Fruit fly (Drosophila melanogaster) whole organism, adult: Measurements from ENCODE around the gene me31B.

ENCODE experiments used
- CG11617 ChIP-seq: fragments of 200-800 bp; sonication (Bioruptor generic); optimal IDR thresholded peaks from 2 replicates; lab custom pipeline; 2017; ENCODE audit warnings: mild to moderate bottlenecking, missing biosample characterization, missing genetic modification reagents, missing genetic modification characterization
- CG12768 ChIP-seq: fragments of 200-800 bp; sonication (Bioruptor generic); optimal IDR thresholded peaks from 2 replicates; lab custom pipeline; 2017; ENCODE audit warnings: missing biosample characterization, missing genetic modification characterization, mild to moderate bottlenecking, moderate library complexity, missing genetic modification reagents
- CG14711 ChIP-seq: fragments of 200-800 bp; sonication (Bioruptor generic); optimal IDR thresholded peaks from 2 replicates; lab custom pipeline; 2018; ENCODE audit warnings: missing biosample characterization, mild to moderate bottlenecking, missing genetic modification characterization, moderate library complexity
- CG1620 ChIP-seq: fragments of 200-800 bp; sonication (Bioruptor generic); optimal IDR thresholded peaks from 2 replicates; lab custom pipeline; 2016; ENCODE audit warnings: missing biosample characterization, missing genetic modification characterization
- CG33017 ChIP-seq: fragments of 200-800 bp; sonication (Bioruptor generic); optimal IDR thresholded peaks from 2 replicates; lab custom pipeline; 2018; ENCODE audit warnings: missing biosample characterization, mild to moderate bottlenecking, missing genetic modification characterization, moderate library complexity
- CG5204 ChIP-seq: fragments of 200-800 bp; sonication (Bioruptor generic); optimal IDR thresholded peaks from 2 replicates; lab custom pipeline; 2016; ENCODE audit warnings: missing biosample characterization, missing genetic modification characterization
- CG7045 ChIP-seq: fragments of 200-800 bp; sonication (Bioruptor generic); optimal IDR thresholded peaks from 2 replicates; lab custom pipeline; 2017; ENCODE audit warnings: missing biosample characterization, mild to moderate bottlenecking, missing genetic modification characterization
- CG7101 ChIP-seq: fragments of 200-800 bp; sonication (Bioruptor generic); optimal IDR thresholded peaks from 2 replicates; lab custom pipeline; 2018; ENCODE audit warnings: missing biosample characterization, mild to moderate bottlenecking, missing genetic modification characterization, moderate library complexity
- Clk ChIP-seq: fragments of 200-800 bp; sonication (Bioruptor generic); optimal IDR thresholded peaks from 2 replicates; lab custom pipeline; 2017; ENCODE audit warnings: missing biosample characterization, missing genetic modification characterization
- Crg-1 ChIP-seq: fragments of 200-800 bp; sonication (Bioruptor generic); optimal IDR thresholded peaks from 2 replicates; lab custom pipeline; 2016; ENCODE audit warnings: missing biosample characterization, missing genetic modification characterization
- Hr96 ChIP-seq: fragments of 200-800 bp; sonication (Bioruptor generic); optimal IDR thresholded peaks from 2 replicates; lab custom pipeline; 2016; ENCODE audit warnings: missing biosample characterization, missing genetic modification characterization
- Mnt ChIP-seq: fragments of 200-800 bp; sonication (Bioruptor generic); optimal IDR thresholded peaks from 2 replicates; lab custom pipeline; 2016; ENCODE audit warnings: missing biosample characterization, mild to moderate bottlenecking, missing genetic modification characterization
- bab1 ChIP-seq: fragments of 200-800 bp; sonication (Bioruptor generic); optimal IDR thresholded peaks from 3 replicates; lab custom pipeline; 2019; ENCODE audit warnings: missing biosample characterization, mild to moderate bottlenecking, missing genetic modification characterization, moderate library complexity
- cic ChIP-seq: fragments of 200-800 bp; sonication (Bioruptor generic); optimal IDR thresholded peaks from 2 replicates; lab custom pipeline; 2017; ENCODE audit warnings: missing biosample characterization, mild to moderate bottlenecking, missing genetic modification characterization, moderate library complexity
- cnc ChIP-seq, 2 experiments: fragments of >200 bp; optimal IDR thresholded peaks; 2 replicates each; lab custom pipeline; 2017
- kay ChIP-seq: fragments of 200-800 bp; sonication (Bioruptor generic); peaks from one replicate; lab custom pipeline; 2016; ENCODE audit warnings: missing biosample characterization, missing genetic modification characterization, borderline replicate concordance
- ovo ChIP-seq: fragments of 200-800 bp; sonication (Bioruptor generic); optimal IDR thresholded peaks from 2 replicates; lab custom pipeline; 2016; ENCODE audit warnings: missing biosample characterization, missing genetic modification characterization
- pad ChIP-seq: fragments of 200-800 bp; sonication (Bioruptor generic); optimal IDR thresholded peaks from 3 replicates; lab custom pipeline; 2017; ENCODE audit warnings: missing biosample characterization, missing genetic modification characterization, mild to moderate bottlenecking, moderate library complexity, missing genetic modification reagents
- tj ChIP-seq: fragments of 200-800 bp; sonication (Bioruptor generic); optimal IDR thresholded peaks from 3 replicates; lab custom pipeline; 2017; ENCODE audit warnings: missing biosample characterization, mild to moderate bottlenecking, missing genetic modification characterization, moderate library complexity
- toe ChIP-seq: fragments of 200-800 bp; sonication (Bioruptor generic); optimal IDR thresholded peaks from 2 replicates; lab custom pipeline; 2016; ENCODE audit warnings: missing biosample characterization, missing genetic modification characterization

Gene me31B

DNA sequence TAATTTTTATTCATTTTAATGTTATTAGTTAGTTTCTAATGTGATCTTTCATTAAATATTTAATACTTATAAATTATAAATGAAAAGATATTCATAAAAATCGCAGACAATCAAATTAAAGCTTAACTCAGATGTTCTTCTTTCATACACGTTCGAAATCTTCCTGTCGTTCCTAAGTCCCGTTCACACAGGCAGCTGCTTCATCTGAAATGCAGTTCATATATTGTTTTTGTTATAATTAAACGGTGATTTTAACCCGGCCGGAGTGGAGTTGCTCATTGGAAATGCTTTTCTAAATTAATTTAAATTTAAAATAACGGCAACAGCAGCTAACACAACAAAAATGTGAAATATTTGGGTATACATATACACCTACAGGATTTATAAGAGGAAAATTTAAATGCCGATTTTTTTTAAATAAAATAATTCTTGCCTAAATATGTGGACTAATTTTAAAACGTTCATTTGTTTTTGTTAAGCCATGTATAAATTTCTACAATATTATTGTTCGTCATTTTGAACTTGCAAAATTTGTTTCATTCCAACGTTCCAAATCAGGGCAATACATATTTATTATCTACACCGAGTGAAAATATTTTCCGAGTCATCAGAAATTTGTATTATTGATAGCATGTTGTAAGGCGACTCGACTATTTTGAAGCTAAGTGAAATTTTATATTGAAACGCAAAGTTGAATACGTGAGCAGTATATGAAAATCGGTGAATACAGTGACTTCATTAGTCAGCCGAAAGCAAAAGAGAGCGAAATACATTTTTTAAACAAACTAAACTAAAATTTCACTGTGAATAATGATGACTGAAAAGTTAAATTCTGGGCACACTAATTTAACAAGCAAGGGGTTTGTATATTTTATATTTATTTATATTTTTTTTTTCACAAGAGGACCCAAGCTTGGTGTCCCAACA is at the start of gene me31B:
Gene me31B (plus strand): TSS at position 616 of the 927 bp plus-strand sequence.
- TF ChIP-seq tj (peak; percentile 30), CG5204 (no peak), CG1620 (GFP tag; lab: Kevin White, UChicago) (no peak), CG14711 (no peak), bab1 (GFP tag; lab: Kevin White, UChicago) (no peak), ovo (GFP tag; lab: Kevin White, UChicago) (no peak), cic (GFP tag; lab: Kevin White, UChicago) (no peak), pad (GFP tag; lab: Kevin White, UChicago) (no peak), toe (no peak), kay (GFP tag; lab: Kevin White, UChicago) (peak; percentile 70), CG12768 (GFP tag; lab: Kevin White, UChicago) (no peak), CG7045 (GFP tag; lab: Kevin White, UChicago) (no peak), CG11617 (no peak), Mnt (GFP tag; lab: Kevin White, UChicago) (no peak), CG33017 (no peak), CG7101 (tag; lab: Kevin White, UChicago) (no peak)

DNA sequence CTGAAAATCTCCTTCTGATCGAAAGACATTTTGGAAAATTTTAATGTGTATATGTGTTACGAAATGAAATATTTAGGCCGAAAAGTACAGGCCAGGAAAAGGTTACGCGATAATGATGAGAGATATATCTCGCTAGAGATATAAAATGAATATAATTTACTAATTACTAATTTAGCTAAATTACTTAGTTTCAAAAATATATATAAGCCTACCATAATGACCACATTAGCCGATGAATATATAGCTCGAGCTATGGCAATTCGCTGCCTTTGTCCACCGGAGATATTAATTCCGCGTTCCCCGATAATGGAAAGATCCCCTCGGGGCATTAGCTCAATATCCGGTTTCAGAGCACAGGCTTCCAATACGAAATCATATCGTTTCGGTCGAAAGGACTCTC is 47.7 kb upstream of the me31B start, which contains the start of gene Fum4:
Gene Fum4 (minus strand): TSS at position 101 of the 400 bp plus-strand sequence.
- TF ChIP-seq CG12768 (GFP tag; lab: Kevin White, UChicago) (no peak), CG7101 (tag; lab: Kevin White, UChicago) (no peak), toe (no peak), pad (GFP tag; lab: Kevin White, UChicago) (no peak), Hr96 (GFP tag; lab: Kevin White, UChicago) (no peak)

DNA sequence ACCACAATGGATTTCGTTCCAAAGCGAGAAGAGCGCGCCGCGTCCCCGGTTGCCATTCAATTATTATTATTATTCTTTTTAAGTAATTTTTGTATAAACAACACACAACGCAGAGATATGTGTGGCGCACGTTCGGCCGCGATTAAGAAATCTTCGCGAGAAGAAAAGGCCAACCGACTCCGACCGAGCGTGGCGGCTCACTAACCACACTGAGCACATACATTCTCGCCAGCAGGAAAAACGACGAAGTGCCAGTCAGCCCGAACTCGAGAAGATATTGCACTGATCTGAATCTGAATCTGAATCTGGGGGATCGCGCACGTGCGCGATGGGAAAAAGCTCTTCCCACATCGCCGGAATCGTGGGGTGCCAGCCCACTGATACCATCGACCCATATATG is 40.2 kb upstream of the me31B start, which contains the start of gene Sur:
Gene Sur (minus strand): TSS at position 207 of the 400 bp plus-strand sequence.
- TF ChIP-seq cnc (optimal IDR thresholded peaks at IDR 0.05; lab: Kevin White, UChicago) (no peak), bab1 (GFP tag; lab: Kevin White, UChicago) (no peak), CG11617 (no peak), CG14711 (no peak), kay (GFP tag; lab: Kevin White, UChicago) (no peak), toe (no peak), cic (GFP tag; lab: Kevin White, UChicago) (no peak)

DNA sequence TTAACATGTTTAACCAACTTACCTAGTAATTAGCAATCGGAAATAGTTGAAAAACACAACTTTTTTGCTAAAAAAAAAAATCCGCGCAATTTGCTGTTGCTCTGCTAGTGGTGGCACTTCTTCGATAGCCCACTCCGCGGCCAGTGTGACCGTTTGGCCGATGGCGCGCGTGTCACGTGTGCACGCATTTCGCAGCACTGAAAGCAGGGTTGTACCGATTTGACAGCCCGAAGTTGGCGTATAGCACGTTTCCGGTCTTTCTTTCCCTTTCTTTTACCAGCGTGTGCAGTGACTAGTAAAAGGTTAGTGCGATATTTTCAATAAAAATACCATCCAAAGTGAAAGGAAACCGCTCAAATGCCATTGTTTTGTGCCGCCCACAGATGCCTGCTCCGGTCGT is 38.3 kb upstream of the me31B start, which contains the start of the genes Ripalpha and RpL7:
Gene Ripalpha (minus strand): TSS at position 128 of the 400 bp plus-strand sequence.
Gene RpL7 (plus strand): TSS at position 158 of the 400 bp plus-strand sequence.
- TF ChIP-seq CG12768 (GFP tag; lab: Kevin White, UChicago) (peak; percentile 96), CG7101 (tag; lab: Kevin White, UChicago) (peak; percentile 98), cic (GFP tag; lab: Kevin White, UChicago) (peak; percentile 93), bab1 (GFP tag; lab: Kevin White, UChicago) (peak; percentile 94), pad (GFP tag; lab: Kevin White, UChicago) (peak; percentile 93), ovo (GFP tag; lab: Kevin White, UChicago) (peak; percentile 99), Hr96 (GFP tag; lab: Kevin White, UChicago) (no peak), CG11617 (peak; percentile 98), cnc (optimal IDR thresholded peaks at IDR 0.05; lab: Kevin White, UChicago) (no peak), Clk (GFP tag; lab: Kevin White, UChicago) (peak; percentile 94), CG33017 (peak; percentile 90), CG14711 (peak; percentile 93), CG1620 (GFP tag; lab: Kevin White, UChicago) (peak; percentile 99), toe (peak; percentile 94), kay (GFP tag; lab: Kevin White, UChicago) (no peak), CG7045 (GFP tag; lab: Kevin White, UChicago) (peak; percentile 97), Crg-1 (GFP tag; lab: Kevin White, UChicago) (peak; percentile 99), tj (peak; percentile 89), Mnt (GFP tag; lab: Kevin White, UChicago) (peak; percentile 99), CG5204 (no peak)

DNA sequence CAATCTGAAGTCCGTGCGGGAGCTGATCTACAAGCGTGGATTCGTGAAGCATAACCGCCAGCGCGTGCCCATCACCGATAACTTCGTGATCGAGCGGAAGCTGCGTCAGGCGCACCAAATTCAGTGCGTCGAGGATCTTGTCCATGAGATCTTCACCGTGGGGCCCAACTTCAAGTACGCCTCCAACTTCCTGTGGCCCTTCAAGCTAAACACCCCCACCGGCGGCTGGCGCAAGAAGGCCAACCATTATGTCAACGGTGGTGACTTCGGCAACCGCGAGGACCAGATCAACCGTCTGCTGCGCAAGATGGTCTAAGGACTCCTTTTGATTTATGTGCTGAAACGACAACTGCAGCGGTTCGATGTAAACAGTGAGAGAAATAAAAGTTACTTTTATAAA is 37.4 kb upstream of the me31B start:
- TF ChIP-seq CG7101 (tag; lab: Kevin White, UChicago): no peak
- TF ChIP-seq CG1620 (GFP tag; lab: Kevin White, UChicago): no peak
- TF ChIP-seq CG11617: no peak
- no peak for TF ChIP-seq CG5204
- TF ChIP-seq bab1 (GFP tag; lab: Kevin White, UChicago): no peak
- TF ChIP-seq cic (GFP tag; lab: Kevin White, UChicago): no peak
- no peak for TF ChIP-seq pad (GFP tag; lab: Kevin White, UChicago)
- no peak for TF ChIP-seq CG33017
- no peak for TF ChIP-seq Crg-1 (GFP tag; lab: Kevin White, UChicago)
- no peak for TF ChIP-seq CG12768 (GFP tag; lab: Kevin White, UChicago)
- no peak for TF ChIP-seq tj
- TF ChIP-seq Clk (GFP tag; lab: Kevin White, UChicago): no peak
- TF ChIP-seq toe: no peak
- TF ChIP-seq cnc (optimal IDR thresholded peaks at IDR 0.05; lab: Kevin White, UChicago): no peak
- TF ChIP-seq Hr96 (GFP tag; lab: Kevin White, UChicago): no peak
- no peak for TF ChIP-seq ovo (GFP tag; lab: Kevin White, UChicago)
- TF ChIP-seq kay (GFP tag; lab: Kevin White, UChicago): no peak
- TF ChIP-seq Mnt (GFP tag; lab: Kevin White, UChicago): no peak
- TF ChIP-seq CG14711: no peak
- no peak for TF ChIP-seq CG7045 (GFP tag; lab: Kevin White, UChicago)
